Worm (Caenorhabditis elegans): ENCODE data around the gene lact-5.
A peak's percentile ranks its signal among the peaks of the same experiment; 100 is the strongest.
"Not testable (repeated sequence)": the region's sequence is repeated elsewhere in the genome, so short reads cannot be mapped to it uniquely, and the experiment has no call there.

lact-5 gene

ce11 chrII:4851594-4852106 lies 30.1 kb upstream of the lact-5 start, which contains the start of gene dnj-9 (continued):
- TF ChIP-seq pat-9 (tag; optimal IDR thresholded peaks at IDR 0.05) (peak; percentile 37), zip-5 (tag; optimal IDR thresholded peaks at IDR 0.05) (no peak), ceh-45 (GFP tag; IDR thresholded peaks at IDR 0.05) (no peak), rnt-1 (tag; optimal IDR thresholded peaks at IDR 0.05) (peak; percentile 38), ama-1 (optimal IDR thresholded peaks at IDR 0.05) (no peak), che-1 (tag; optimal IDR thresholded peaks at IDR 0.05) (peak; percentile 24), nfya-1 (tag; optimal IDR thresholded peaks at IDR 0.05) (peak; percentile 78), ztf-16 (tag; optimal IDR thresholded peaks at IDR 0.05) (peak; percentile 32), tbx-2 (tag; optimal IDR thresholded peaks at IDR 0.05) (peak; percentile 70), lin-11 (tag; optimal IDR thresholded peaks at IDR 0.05) (peak; percentile 57), mec-3 (tag; optimal IDR thresholded peaks at IDR 0.05; ENCODE audit: borderline replicate concordance) (no peak), sox-2 (GFP tag; IDR thresholded peaks at IDR 0.05) (no peak; the same call in 1 of the 2 replicates), npax-4 (tag; optimal IDR thresholded peaks at IDR 0.05) (peak; percentile 35), unc-3 (GFP tag; conservative IDR thresholded peaks at IDR 0.05) (0 out of 2 replicates have a peak, but pooled peaks have one; percentile 22), unc-3 (tag; optimal IDR thresholded peaks at IDR 0.05) (peak; percentile 27), ceh-9 (tag; optimal IDR thresholded peaks at IDR 0.05) (no peak), ahr-1 (tag; optimal IDR thresholded peaks at IDR 0.05) (no peak), hlh-6 (tag; optimal IDR thresholded peaks at IDR 0.05) (peak; percentile 14), ceh-6 (GFP tag; optimal IDR thresholded peaks at IDR 0.05) (peak; percentile 43), nhr-11 (tag; optimal IDR thresholded peaks at IDR 0.05) (no peak), hlh-30 (tag; optimal IDR thresholded peaks at IDR 0.05; ENCODE audit: insufficient read depth) (peak; percentile 64), ceh-24 (tag; optimal IDR thresholded peaks at IDR 0.05) (no peak), pros-1 (tag; optimal IDR thresholded peaks at IDR 0.05) (no peak), ceh-34 (tag; optimal IDR thresholded peaks at IDR 0.05) (peak; percentile 83), dmd-4 (tag; optimal IDR thresholded peaks at IDR 0.05; ENCODE audit: borderline replicate concordance) (no peak), ceh-30 (tag; optimal IDR thresholded peaks at IDR 0.05) (peak; percentile 73), hlh-13 (GFP tag; optimal IDR thresholded peaks at IDR 0.05) (no peak), syd-9 (tag; optimal IDR thresholded peaks at IDR 0.05) (peak; percentile 13), K09A11.1 (tag; optimal IDR thresholded peaks at IDR 0.05; ENCODE audit: insufficient read depth) (peak; percentile 28), ceh-14 (tag; optimal IDR thresholded peaks at IDR 0.05) (peak; percentile 72)

DNA sequence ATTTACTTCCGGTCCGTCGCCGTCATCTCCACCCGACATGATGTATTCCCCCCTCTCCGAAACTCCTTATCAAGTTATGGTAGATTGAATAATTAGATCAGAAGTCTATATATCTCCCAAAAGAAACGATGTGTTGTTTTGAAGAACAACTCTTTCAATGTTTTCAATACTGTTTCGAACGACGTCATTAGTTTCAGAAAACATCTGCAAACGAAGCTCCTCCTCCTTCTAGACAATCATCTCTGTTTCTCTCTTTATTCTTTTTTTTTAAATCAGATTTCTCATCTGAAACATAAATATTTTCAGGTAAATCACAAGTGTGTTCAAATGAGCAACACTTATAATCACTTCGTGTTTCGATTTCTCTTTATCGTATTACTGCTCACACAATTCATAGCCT lies 28.3 kb upstream of the lact-5 start, which contains the start of gene T23B7.3:
T23B7.3 (plus strand) TSS at position 301 of the 400 bp plus-strand sequence.
- no peak for TF ChIP-seq sox-4 (tag; optimal IDR thresholded peaks at IDR 0.05)
- no peak for TF ChIP-seq nhr-11 (tag; optimal IDR thresholded peaks at IDR 0.05)
- TF ChIP-seq sdc-2 (tag; optimal IDR thresholded peaks at IDR 0.05) = no peak
- no peak for TF ChIP-seq Y22D7AL.16 (tag; optimal IDR thresholded peaks at IDR 0.05)
- no peak for TF ChIP-seq rnt-1 (tag; optimal IDR thresholded peaks at IDR 0.05)

DNA sequence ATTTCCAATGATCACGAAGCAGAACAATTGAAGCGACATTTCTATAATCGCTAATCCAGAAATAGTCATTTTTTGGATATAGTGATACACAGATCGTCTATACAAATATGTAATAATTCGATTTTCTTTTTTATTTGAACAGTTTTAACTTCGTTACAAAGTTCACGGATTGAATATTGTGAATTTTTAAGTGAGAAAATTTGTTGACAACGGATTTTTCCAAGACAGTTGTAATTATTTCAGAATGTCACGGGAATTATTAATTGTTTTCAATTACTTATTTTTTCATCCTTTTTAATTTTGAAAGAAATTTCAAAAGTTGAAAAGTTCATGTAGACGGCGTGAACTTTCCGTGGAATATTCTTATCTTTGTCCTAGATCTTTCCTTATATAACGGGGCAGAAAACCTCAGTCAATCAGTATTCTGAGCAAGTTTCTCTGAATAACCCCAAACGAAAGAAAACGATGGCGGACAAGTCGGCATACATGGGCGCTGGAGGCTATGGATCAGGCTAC lies 20.7 kb upstream of the lact-5 start, which contains the start of the genes T23B7.2 and nspd-4:
T23B7.2 (minus strand) TSS at position 101 of the 516 bp plus-strand sequence.
nspd-4 (plus strand) TSS at position 466 of the 516 bp plus-strand sequence.
- TF ChIP-seq ceh-14 (tag; optimal IDR thresholded peaks at IDR 0.05); odd-2 (tag; optimal IDR thresholded peaks at IDR 0.05); C38D4.7 (GFP tag; optimal IDR thresholded peaks at IDR 0.05): not testable (repeated sequence)

DNA sequence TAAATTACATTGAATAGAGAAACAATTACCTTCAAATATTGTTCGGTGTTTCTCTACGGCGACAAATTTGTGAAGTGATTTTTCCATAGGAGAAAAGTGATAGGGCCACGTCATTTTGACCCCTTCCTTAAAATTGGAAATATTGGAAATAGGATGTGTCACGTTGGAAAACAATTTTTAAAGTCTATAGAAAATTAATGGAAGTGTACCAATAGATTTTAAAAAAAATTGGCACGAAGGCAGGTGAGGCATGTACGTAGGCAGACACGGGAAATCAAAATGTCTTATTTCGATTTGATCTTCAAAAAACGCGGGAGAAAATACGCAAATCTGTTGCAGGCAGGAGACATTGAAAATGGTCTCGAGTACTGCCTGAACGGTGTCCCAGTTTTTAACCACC lies 16.1 kb upstream of the lact-5 start, which contains the start of gene C33F10.12:
C33F10.12 (minus strand) TSS at position 101 of the 400 bp plus-strand sequence.
- TF ChIP-seq unc-55 (GFP tag; optimal IDR thresholded peaks at IDR 0.05) (no peak), eyg-1 (tag; optimal IDR thresholded peaks at IDR 0.05) (no peak), ceh-6 (GFP tag; optimal IDR thresholded peaks at IDR 0.05) (no peak), ceh-24 (tag; optimal IDR thresholded peaks at IDR 0.05) (no peak), sox-4 (tag; optimal IDR thresholded peaks at IDR 0.05) (no peak), ceh-30 (tag; optimal IDR thresholded peaks at IDR 0.05) (no peak), ceh-9 (tag; optimal IDR thresholded peaks at IDR 0.05) (no peak), hlh-15 (tag; optimal IDR thresholded peaks at IDR 0.05) (no peak)

All from whole organism, late embryonic.